Worm (Caenorhabditis elegans) whole organism, early embryonic: ENCODE data around the gene F20E11.17.

ENCODE experiments used
- B0310.2 ChIP-seq: sonication (generic microtip); optimal IDR thresholded peaks from 2 replicates; lab custom pipeline; 2016; ENCODE audit warnings: mild to moderate bottlenecking, missing genetic modification characterization, missing compliant biosample characterization
- F13C5.2 ChIP-seq: sonication (generic microtip); optimal IDR thresholded peaks from 2 replicates; lab custom pipeline; 2017; ENCODE audit warnings: mild to moderate bottlenecking, missing genetic modification characterization, inconsistent platforms, missing compliant biosample characterization
- aly-1 ChIP-seq: sonication (generic microtip); optimal IDR thresholded peaks from 2 replicates; lab custom pipeline; 2016; ENCODE audit warnings: missing genetic modification characterization, missing compliant biosample characterization
- ama-1 ChIP-seq: fragments of 150-350 bp; optimal IDR thresholded peaks from 2 replicates; lab custom pipeline; 2014
- ceh-13 ChIP-seq: fragments of 200-800 bp; sonication (Bioruptor generic); optimal IDR thresholded peaks from 2 replicates; lab custom pipeline; 2018; ENCODE audit warnings: mild to moderate bottlenecking, missing genetic modification characterization, missing compliant biosample characterization
- ceh-36 ChIP-seq: sonication (generic microtip); optimal IDR thresholded peaks from 2 replicates; lab custom pipeline; 2016; ENCODE audit warnings: missing genetic modification characterization, inconsistent platforms, missing compliant biosample characterization
- ets-7 ChIP-seq: sonication (generic microtip); optimal IDR thresholded peaks from 2 replicates; lab custom pipeline; 2016; ENCODE audit warnings: missing genotype, missing genetic modification characterization, missing compliant biosample characterization
- flt-1 ChIP-seq: fragments of 200-800 bp; sonication (Bioruptor generic); IDR thresholded peaks from 2 replicates; pipeline ENCODE4 v1.3.6; 2022; ENCODE audit warnings: missing genetic modification characterization, missing compliant biosample characterization
- hmbx-1 ChIP-seq: sonication (generic microtip); optimal IDR thresholded peaks from 2 replicates; lab custom pipeline; 2016; ENCODE audit warnings: mild to moderate bottlenecking, missing genetic modification characterization, missing compliant biosample characterization
- hmg-4 ChIP-seq: fragments of 200-800 bp; sonication (Bioruptor generic); optimal IDR thresholded peaks from 2 replicates; lab custom pipeline; 2018; ENCODE audit warnings: mild to moderate bottlenecking, missing genetic modification characterization, missing compliant biosample characterization
- hnd-1 ChIP-seq: sonication (generic microtip); optimal IDR thresholded peaks from 2 replicates; lab custom pipeline; 2016; ENCODE audit warnings: missing genetic modification characterization, missing compliant biosample characterization
- pes-1 ChIP-seq: fragments of 200-800 bp; sonication (Bioruptor generic); IDR thresholded peaks from 2 replicates; pipeline ENCODE4 v1.3.6; 2022; ENCODE audit warnings: missing genetic modification reagents, missing genetic modification characterization, missing compliant biosample characterization
- scrt-1 ChIP-seq: fragments of 200-800 bp; sonication (Bioruptor generic); IDR thresholded peaks from 2 replicates; pipeline ENCODE4 v1.3.6; 2022; ENCODE audit warnings: missing genetic modification characterization, missing compliant biosample characterization
- sea-1 ChIP-seq: fragments of 200-800 bp; sonication (Bioruptor generic); conservative IDR thresholded peaks from 2 replicates; pipeline ENCODE4 v1.3.6; 2022; ENCODE audit warnings: missing genetic modification characterization, missing compliant biosample characterization
- tbx-11 ChIP-seq: fragments of 200-800 bp; sonication (Bioruptor generic); IDR thresholded peaks from 2 replicates; pipeline ENCODE4 v1.3.6; 2022; ENCODE audit warnings: missing genetic modification characterization, missing compliant biosample characterization
- tbx-37 ChIP-seq: fragments of 200-800 bp; sonication (Bioruptor generic); conservative IDR thresholded peaks from 2 replicates; pipeline ENCODE4 v1.3.6; 2022; ENCODE audit warnings: missing genetic modification reagents, missing genetic modification characterization, missing compliant biosample characterization
- tra-4 ChIP-seq: sonication (generic microtip); optimal IDR thresholded peaks from 2 replicates; lab custom pipeline; 2017; ENCODE audit warnings: missing genetic modification characterization, missing compliant biosample characterization

Gene F20E11.17

ce11 chrV:17493732-17494131, 24.7 kb upstream of the F20E11.17 start, which contains the start of gene fbxa-102:
Gene fbxa-102, minus strand, starts transcription at chrV:17493832.
- no peak for TF ChIP-seq tbx-11 (GFP tag; lab: Robert Waterston, UW)
- no peak for TF ChIP-seq ama-1 (lab: Kevin White, UChicago)
- TF ChIP-seq scrt-1 (GFP tag; lab: Robert Waterston, UW): no peak
- no peak for TF ChIP-seq hmg-4
- TF ChIP-seq pes-1 (GFP tag; lab: Robert Waterston, UW): no peak
- TF ChIP-seq ceh-36 (tag; lab: Kevin White, UChicago): no peak
- TF ChIP-seq ceh-13 (GFP tag; lab: Kevin White, UChicago): no peak
- no peak for TF ChIP-seq aly-1
- no peak for TF ChIP-seq B0310.2 (tag; lab: Kevin White, UChicago)
- no peak for TF ChIP-seq tbx-37 (GFP tag; lab: Robert Waterston, UW)
- no peak for TF ChIP-seq ets-7
- no peak for TF ChIP-seq flt-1 (GFP tag; lab: Robert Waterston, UW)
- no peak for TF ChIP-seq hmbx-1
- TF ChIP-seq hnd-1 (tag; lab: Kevin White, UChicago): no peak
- no peak for TF ChIP-seq F13C5.2
- TF ChIP-seq tra-4 (tag; lab: Kevin White, UChicago): no peak
- TF ChIP-seq sea-1 (GFP tag; lab: Robert Waterston, UW): no peak

- TF ChIP-seq flt-1 (GFP tag; lab: Robert Waterston, UW): no peak
- no peak for TF ChIP-seq B0310.2 (tag; lab: Kevin White, UChicago)
- no peak for TF ChIP-seq scrt-1 (GFP tag; lab: Robert Waterston, UW)
- TF ChIP-seq tbx-37 (GFP tag; lab: Robert Waterston, UW): no peak
- TF ChIP-seq hmbx-1: no peak
- TF ChIP-seq hmg-4: no peak
- no peak for TF ChIP-seq tbx-11 (GFP tag; lab: Robert Waterston, UW)
- no peak for TF ChIP-seq pes-1 (GFP tag; lab: Robert Waterston, UW)
- no peak for TF ChIP-seq ceh-36 (tag; lab: Kevin White, UChicago)
- no peak for TF ChIP-seq ceh-13 (GFP tag; lab: Kevin White, UChicago)
- TF ChIP-seq ama-1 (lab: Kevin White, UChicago): no peak
- TF ChIP-seq tra-4 (tag; lab: Kevin White, UChicago): no peak
- TF ChIP-seq ets-7: no peak
- TF ChIP-seq sea-1 (GFP tag; lab: Robert Waterston, UW): no peak
- no peak for TF ChIP-seq hnd-1 (tag; lab: Kevin White, UChicago)
- TF ChIP-seq F13C5.2: no peak
- no peak for TF ChIP-seq aly-1
Observed at ce11 chrV:17486034-17486433, 17.0 kb upstream of the F20E11.17 start, which contains the start of gene scl-24. Gene scl-24, plus strand, starts transcription at chrV:17486334.

- TF ChIP-seq tbx-37 (GFP tag; lab: Robert Waterston, UW) (no peak), hnd-1 (tag; lab: Kevin White, UChicago) (no peak), ama-1 (lab: Kevin White, UChicago) (no peak), B0310.2 (tag; lab: Kevin White, UChicago) (no peak), sea-1 (GFP tag; lab: Robert Waterston, UW) (no peak), aly-1 (no peak), scrt-1 (GFP tag; lab: Robert Waterston, UW) (no peak), hmg-4 (no peak), ceh-36 (tag; lab: Kevin White, UChicago) (no peak)
Observed at ce11 chrV:17485078-17485477, 16.0 kb upstream of the F20E11.17 start, which contains the start of gene srh-111. Gene srh-111, minus strand, starts transcription at chrV:17485178.

ce11 chrV:17476490-17476889, 7.4 kb upstream of the F20E11.17 start, which contains the start of gene srbc-61:
Gene srbc-61, plus strand, starts transcription at chrV:17476790.
- TF ChIP-seq hmbx-1 (no peak), hnd-1 (tag; lab: Kevin White, UChicago) (no peak), sea-1 (GFP tag; lab: Robert Waterston, UW) (no peak), flt-1 (GFP tag; lab: Robert Waterston, UW) (no peak), ama-1 (lab: Kevin White, UChicago) (no peak), aly-1 (no peak), B0310.2 (tag; lab: Kevin White, UChicago) (no peak), tra-4 (tag; lab: Kevin White, UChicago) (no peak), tbx-11 (GFP tag; lab: Robert Waterston, UW) (no peak), hmg-4 (no peak), ceh-13 (GFP tag; lab: Kevin White, UChicago) (no peak), pes-1 (GFP tag; lab: Robert Waterston, UW) (no peak), tbx-37 (GFP tag; lab: Robert Waterston, UW) (no peak), F13C5.2 (no peak), scrt-1 (GFP tag; lab: Robert Waterston, UW) (no peak), ceh-36 (tag; lab: Kevin White, UChicago) (no peak), ets-7 (no peak)

- TF ChIP-seq scrt-1 (GFP tag; lab: Robert Waterston, UW) (no peak), hmg-4 (no peak), ama-1 (lab: Kevin White, UChicago) (no peak), sea-1 (GFP tag; lab: Robert Waterston, UW) (no peak), ceh-36 (tag; lab: Kevin White, UChicago) (no peak), tbx-37 (GFP tag; lab: Robert Waterston, UW) (no peak), tbx-11 (GFP tag; lab: Robert Waterston, UW) (no peak), tra-4 (tag; lab: Kevin White, UChicago) (no peak), ets-7 (no peak), aly-1 (no peak), hmbx-1 (no peak), flt-1 (GFP tag; lab: Robert Waterston, UW) (no peak), pes-1 (GFP tag; lab: Robert Waterston, UW) (no peak), F13C5.2 (no peak), ceh-13 (GFP tag; lab: Kevin White, UChicago) (no peak), B0310.2 (tag; lab: Kevin White, UChicago) (no peak), hnd-1 (tag; lab: Kevin White, UChicago) (no peak)
Observed at ce11 chrV:17473699-17474098, 4.6 kb upstream of the F20E11.17 start, which contains the start of gene srh-123. Gene srh-123, plus strand, starts transcription at chrV:17473999.

- no peak for TF ChIP-seq tra-4 (tag; lab: Kevin White, UChicago)
- TF ChIP-seq aly-1: no peak
- no peak for TF ChIP-seq hnd-1 (tag; lab: Kevin White, UChicago)
- no peak for TF ChIP-seq hmbx-1
- no peak for TF ChIP-seq F13C5.2
- TF ChIP-seq ceh-13 (GFP tag; lab: Kevin White, UChicago): no peak
- no peak for TF ChIP-seq B0310.2 (tag; lab: Kevin White, UChicago)
Observed at ce11 chrV:17471564-17471963, 2.5 kb upstream of the F20E11.17 start, which contains the start of gene srh-235. Gene srh-235, minus strand, starts transcription at chrV:17471664.
